Fruit fly (Drosophila melanogaster): ENCODE data around the gene CG33169.

The CG33169 gene

DNA sequence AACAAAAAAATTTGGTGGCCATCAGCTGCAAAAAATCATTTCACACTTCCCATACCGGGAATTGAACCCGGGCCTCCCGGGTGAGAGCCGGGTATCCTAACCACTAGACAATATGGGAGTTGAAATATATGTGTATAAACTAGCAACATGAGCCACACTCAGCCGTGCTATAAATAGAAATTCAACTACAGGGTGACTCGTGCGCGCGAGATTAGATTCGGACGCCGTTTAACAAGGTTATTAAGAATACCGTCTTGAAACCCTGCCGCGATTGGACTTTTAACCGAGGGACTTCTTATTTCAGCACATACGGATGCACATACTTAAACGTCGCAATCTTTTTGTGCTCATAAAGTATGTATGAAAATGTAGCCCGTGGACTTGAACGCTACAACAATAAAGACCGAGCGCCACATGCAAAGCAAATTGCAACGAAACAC, 16.0 kb upstream of the CG33169 start (continued):
- TF ChIP-seq CG15269 (tag; optimal IDR thresholded peaks at IDR 0.05) (peak; percentile 4), CG4404 (GFP tag; IDR thresholded peaks at IDR 0.05) (no peak), Dp (GFP tag; optimal IDR thresholded peaks at IDR 0.05) (no peak), hbn (GFP tag; IDR thresholded peaks at IDR 0.05; ENCODE audit: partially characterized antibody) (peak; percentile 62; the same call in 1 of the 2 replicates), br (optimal IDR thresholded peaks at IDR 0.05) (no peak), CG18764 (GFP tag; optimal IDR thresholded peaks at IDR 0.05) (no peak), mam (GFP tag; optimal IDR thresholded peaks at IDR 0.05) (no peak), CG3065 (GFP tag; optimal IDR thresholded peaks at IDR 0.05) (no peak), lilli (GFP tag; optimal IDR thresholded peaks at IDR 0.05) (no peak), ATbp (GFP tag; optimal IDR thresholded peaks at IDR 0.05) (no peak), CG15696 (tag; optimal IDR thresholded peaks at IDR 0.05) (no peak), Usf (GFP tag; optimal IDR thresholded peaks at IDR 0.05) (no peak), CG16815 (GFP tag; optimal IDR thresholded peaks at IDR 0.05) (no peak), gro (GFP tag; optimal IDR thresholded peaks at IDR 0.05) (no peak), TFAM (GFP tag; optimal IDR thresholded peaks at IDR 0.05) (no peak), CG3163 (GFP tag; optimal IDR thresholded peaks at IDR 0.05) (no peak), en (GFP tag; optimal IDR thresholded peaks at IDR 0.05) (no peak), bbx (GFP tag; IDR thresholded peaks at IDR 0.05; ENCODE audit: partially characterized antibody) (peak; percentile 95), HLHmδ (GFP tag; optimal IDR thresholded peaks at IDR 0.05) (no peak), cato (GFP tag; optimal IDR thresholded peaks at IDR 0.05; ENCODE audit: borderline replicate concordance) (no peak), CG13296 (GFP tag; optimal IDR thresholded peaks at IDR 0.05) (no peak), Ravus (GFP tag; IDR thresholded peaks at IDR 0.05) (no peak), ttk (GFP tag; IDR thresholded peaks at IDR 0.05) (peak; percentile 10; the same call in 1 of the 2 replicates), CG8359 (GFP tag; optimal IDR thresholded peaks at IDR 0.05; ENCODE audit: borderline replicate concordance) (no peak), caup (GFP tag; optimal IDR thresholded peaks at IDR 0.05; ENCODE audit: severe bottlenecking) (no peak), Med (GFP tag) (peak; percentile 59), CG4360 (GFP tag; IDR thresholded peaks at IDR 0.05) (no peak), CG8388 (GFP tag; optimal IDR thresholded peaks at IDR 0.05) (peak; percentile 0), NfI (GFP tag; optimal IDR thresholded peaks at IDR 0.05) (no peak), Drgx (GFP tag; IDR thresholded peaks at IDR 0.05) (no peak), CG10543 (GFP tag; optimal IDR thresholded peaks at IDR 0.05) (no peak), B-H2 (GFP tag; optimal IDR thresholded peaks at IDR 0.05) (no peak), CG32767 (GFP tag; IDR thresholded peaks at IDR 0.05) (no peak), inv (GFP tag; IDR thresholded peaks at IDR 0.05; ENCODE audit: partially characterized antibody) (peak; percentile 58), CG7987 (GFP tag; optimal IDR thresholded peaks at IDR 0.05) (no peak), CG3726 (GFP tag; IDR thresholded peaks at IDR 0.05) (no peak), Poxn (GFP tag; IDR thresholded peaks at IDR 0.05) (no peak), YL-1 (GFP tag; optimal IDR thresholded peaks at IDR 0.05) (no peak), CG34376 (GFP tag; optimal IDR thresholded peaks at IDR 0.05) (no peak), Bgb (GFP tag; IDR thresholded peaks at IDR 0.05; ENCODE audit: partially characterized antibody) (peak; percentile 93), CG10321 (GFP tag; IDR thresholded peaks at IDR 0.05) (no peak), CG5953 (GFP tag; IDR thresholded peaks at IDR 0.05) (no peak), CG15073 (GFP tag; optimal IDR thresholded peaks at IDR 0.05) (no peak), cg (GFP tag; optimal IDR thresholded peaks at IDR 0.05) (no peak), ind (GFP tag; optimal IDR thresholded peaks at IDR 0.05) (no peak), NC2β (GFP tag; optimal IDR thresholded peaks at IDR 0.05) (no peak), Kr (GFP tag; optimal IDR thresholded peaks at IDR 0.05) (no peak), jumu (GFP tag; optimal IDR thresholded peaks at IDR 0.05) (no peak), Sox100B (GFP tag; optimal IDR thresholded peaks at IDR 0.05) (no peak), Rx (GFP tag; IDR thresholded peaks at IDR 0.05) (no peak), bcd (GFP tag; optimal IDR thresholded peaks at IDR 0.05) (no peak), E2f1 (GFP tag; IDR thresholded peaks at IDR 0.05) (no peak)
